Worm (Caenorhabditis elegans): ENCODE data around the gene B0250.8.

ce11 chrV:20504997-20505396 is 34.7 kb upstream of the B0250.8 start, which contains the start of gene Y38H6C.4:
- TF ChIP-seq W03F9.2 (tag; optimal IDR thresholded peaks at IDR 0.05) (no peak), dao-5 (tag; optimal IDR thresholded peaks at IDR 0.05) (no peak), him-1 (tag; optimal IDR thresholded peaks at IDR 0.05) (no peak)
